Fruit fly (Drosophila melanogaster) whole organism, prepupa: Measurements from ENCODE around the gene CG42240.

ENCODE experiments used
- Blimp-1 ChIP-seq: fragments of 200-800 bp; sonication (Bioruptor generic); optimal IDR thresholded peaks from 3 replicates; lab custom pipeline; 2017; ENCODE audit warnings: missing biosample characterization, missing genetic modification characterization, mild to moderate bottlenecking, moderate library complexity, missing genetic modification reagents
- CG11294 ChIP-seq: fragments of 200-800 bp; sonication (Bioruptor generic); IDR thresholded peaks from 2 replicates; pipeline ENCODE4 v1.3.6; 2022; ENCODE audit warnings: missing biosample characterization, missing genetic modification characterization
- CG11762 ChIP-seq: fragments of 200-800 bp; sonication (Bioruptor generic); optimal IDR thresholded peaks from 3 replicates; lab custom pipeline; 2016; ENCODE audit warnings: missing biosample characterization, missing genetic modification characterization; ENCODE audit not compliant: insufficient read depth
- CG11902 ChIP-seq: fragments of 200-800 bp; sonication (Bioruptor generic); optimal IDR thresholded peaks from 3 replicates; lab custom pipeline; 2016; ENCODE audit warnings: missing biosample characterization, missing genetic modification characterization
- CG15336 ChIP-seq: fragments of 200-800 bp; sonication (Bioruptor generic); IDR thresholded peaks from 2 replicates; pipeline ENCODE4 v1.3.6; 2022; ENCODE audit warnings: missing biosample characterization, missing genetic modification characterization
- CG3032 ChIP-seq: fragments of 200-800 bp; optimal IDR thresholded peaks from 2 replicates; lab custom pipeline; 2019; ENCODE audit warnings: missing biosample characterization, mild to moderate bottlenecking, missing genetic modification characterization, moderate library complexity
- CG31627 ChIP-seq: fragments of 200-800 bp; sonication (Bioruptor generic); optimal IDR thresholded peaks from 3 replicates; lab custom pipeline; 2016; ENCODE audit warnings: missing biosample characterization, missing genetic modification characterization
- CG32006 ChIP-seq: fragments of 200-800 bp; sonication (Bioruptor generic); optimal IDR thresholded peaks from 3 replicates; lab custom pipeline; 2017; ENCODE audit warnings: missing biosample characterization, mild to moderate bottlenecking, missing genetic modification characterization
- CG34406 ChIP-seq: fragments of 200-800 bp; sonication (Bioruptor generic); optimal IDR thresholded peaks from 3 replicates; lab custom pipeline; 2016; ENCODE audit warnings: missing biosample characterization, missing genetic modification characterization
- CG3919 ChIP-seq: fragments of 200-800 bp; sonication (Bioruptor generic); optimal IDR thresholded peaks from 3 replicates; lab custom pipeline; 2016; ENCODE audit warnings: missing biosample characterization, missing genetic modification characterization
- CG6276 ChIP-seq: fragments of 200-800 bp; sonication (Bioruptor generic); optimal IDR thresholded peaks from 2 replicates; lab custom pipeline; 2017; ENCODE audit warnings: missing biosample characterization, mild to moderate bottlenecking, missing genetic modification characterization
- CG6792 ChIP-seq: fragments of 200-800 bp; sonication (Bioruptor generic); optimal IDR thresholded peaks from 3 replicates; lab custom pipeline; 2016; ENCODE audit warnings: missing biosample characterization, missing genetic modification characterization
- CG6808 ChIP-seq: fragments of 200-800 bp; sonication (Bioruptor generic); optimal IDR thresholded peaks from 3 replicates; lab custom pipeline; 2017; ENCODE audit warnings: missing biosample characterization, missing genetic modification characterization, mild to moderate bottlenecking, moderate library complexity, missing genetic modification reagents
- CG6854 ChIP-seq: fragments of 200-800 bp; sonication (Bioruptor generic); optimal IDR thresholded peaks from 2 replicates; lab custom pipeline; 2017; ENCODE audit warnings: missing biosample characterization, mild to moderate bottlenecking, missing genetic modification characterization
- CG7368 ChIP-seq: fragments of 200-800 bp; sonication (Bioruptor generic); optimal IDR thresholded peaks from 3 replicates; lab custom pipeline; 2016; ENCODE audit warnings: missing biosample characterization, missing genetic modification characterization
- CG8119 ChIP-seq: fragments of 200-800 bp; sonication (Bioruptor generic); IDR thresholded peaks from 3 replicates; pipeline ENCODE4 v1.3.6; 2022; ENCODE audit warnings: missing biosample characterization, missing genetic modification characterization
- CG8319 ChIP-seq: fragments of 200-800 bp; sonication (Bioruptor generic); optimal IDR thresholded peaks from 3 replicates; lab custom pipeline; 2016; ENCODE audit warnings: missing biosample characterization, missing genetic modification characterization
- CG8632 ChIP-seq: fragments of 200-800 bp; sonication (Bioruptor generic); optimal IDR thresholded peaks from 3 replicates; lab custom pipeline; 2016; ENCODE audit warnings: missing biosample characterization, missing genetic modification characterization
- CG9139 ChIP-seq: fragments of 200-800 bp; sonication (Bioruptor generic); optimal IDR thresholded peaks from 3 replicates; lab custom pipeline; 2017; ENCODE audit warnings: missing biosample characterization, mild to moderate bottlenecking, missing genetic modification characterization
- Eip75B ChIP-seq: fragments of 200-800 bp; sonication (Bioruptor generic); optimal IDR thresholded peaks from 3 replicates; lab custom pipeline; 2016; ENCODE audit warnings: missing biosample characterization, missing genetic modification characterization
- Eip78C ChIP-seq: fragments of 200-800 bp; sonication (Bioruptor generic); peaks from one replicate; lab custom pipeline; 2016; ENCODE audit warnings: missing biosample characterization, missing genetic modification characterization
- Eip93F ChIP-seq: fragments of 200-800 bp; sonication (Bioruptor generic); optimal IDR thresholded peaks from 2 replicates; lab custom pipeline; 2016; ENCODE audit warnings: missing biosample characterization, mild to moderate bottlenecking, missing genetic modification characterization
- Ets96B ChIP-seq: fragments of 200-800 bp; optimal IDR thresholded peaks from 2 replicates; lab custom pipeline; 2019; ENCODE audit warnings: missing biosample characterization, mild to moderate bottlenecking, missing genetic modification characterization, moderate library complexity
- Gug ChIP-seq: fragments of 200-800 bp; sonication (Bioruptor generic); IDR thresholded peaks from 2 replicates; pipeline ENCODE4 v1.3.6; 2022; ENCODE audit warnings: missing biosample characterization, missing genetic modification characterization
- Hr38 ChIP-seq: sonication (Bioruptor generic); optimal IDR thresholded peaks from 2 replicates; lab custom pipeline; 2016; ENCODE audit warnings: missing biosample characterization, missing genetic modification characterization
- Hr39 ChIP-seq: fragments of 200-800 bp; sonication (Bioruptor generic); optimal IDR thresholded peaks from 2 replicates; lab custom pipeline; 2016; ENCODE audit warnings: missing biosample characterization, missing genetic modification characterization
- Hr4 ChIP-seq: fragments of 200-800 bp; sonication (Bioruptor generic); optimal IDR thresholded peaks from 3 replicates; lab custom pipeline; 2016; ENCODE audit warnings: missing biosample characterization, missing genetic modification characterization
- Lpt ChIP-seq: fragments of 200-800 bp; sonication (Bioruptor generic); optimal IDR thresholded peaks from 3 replicates; lab custom pipeline; 2016; ENCODE audit warnings: missing biosample characterization, missing genetic modification characterization
- Smox ChIP-seq: fragments of 200-800 bp; sonication (Bioruptor generic); optimal IDR thresholded peaks from 3 replicates; lab custom pipeline; 2016; ENCODE audit warnings: missing biosample characterization, missing genetic modification characterization
- Sox102F ChIP-seq: fragments of 200-800 bp; sonication (Bioruptor generic); optimal IDR thresholded peaks from 2 replicates; lab custom pipeline; 2016; ENCODE audit warnings: missing biosample characterization, mild to moderate bottlenecking, missing genetic modification characterization
- Sox14 ChIP-seq: fragments of 200-800 bp; sonication (Bioruptor generic); optimal IDR thresholded peaks from 3 replicates; lab custom pipeline; 2016; ENCODE audit warnings: missing biosample characterization, missing genetic modification characterization
- Sox15 ChIP-seq: fragments of 200-800 bp; sonication (Bioruptor generic); optimal IDR thresholded peaks from 3 replicates; lab custom pipeline; 2016; ENCODE audit warnings: missing biosample characterization, missing genetic modification characterization
- achi ChIP-seq: fragments of 200-800 bp; sonication (Bioruptor generic); optimal IDR thresholded peaks from 3 replicates; lab custom pipeline; 2016; ENCODE audit warnings: missing biosample characterization, missing genetic modification characterization
- acj6 ChIP-seq: fragments of 200-800 bp; sonication (Bioruptor generic); optimal IDR thresholded peaks from 3 replicates; lab custom pipeline; 2016; ENCODE audit warnings: missing biosample characterization, missing genetic modification characterization
- cyc ChIP-seq: fragments of 200-800 bp; sonication (Bioruptor generic); optimal IDR thresholded peaks from 3 replicates; lab custom pipeline; 2016; ENCODE audit warnings: missing biosample characterization, missing genetic modification characterization
- dac ChIP-seq: fragments of 200-800 bp; sonication (Bioruptor generic); optimal IDR thresholded peaks from 2 replicates; lab custom pipeline; 2017; ENCODE audit warnings: missing biosample characterization, mild to moderate bottlenecking, missing genetic modification characterization
- dsx ChIP-seq: fragments of 200-800 bp; optimal IDR thresholded peaks from 3 replicates; lab custom pipeline; 2019; ENCODE audit warnings: missing biosample characterization, mild to moderate bottlenecking, missing genetic modification characterization, moderate library complexity; ENCODE audit not compliant: poor library complexity, severe bottlenecking
- esn ChIP-seq: fragments of 200-800 bp; sonication (Bioruptor generic); optimal IDR thresholded peaks from 2 replicates; lab custom pipeline; 2016; ENCODE audit warnings: missing biosample characterization, mild to moderate bottlenecking, missing genetic modification characterization, moderate library complexity
- fd59A ChIP-seq: fragments of 200-800 bp; sonication (Bioruptor generic); optimal IDR thresholded peaks from 2 replicates; lab custom pipeline; 2017; ENCODE audit warnings: missing biosample characterization, mild to moderate bottlenecking, missing genetic modification characterization, missing genetic modification reagents
- fd85E ChIP-seq: fragments of 200-800 bp; sonication (Bioruptor generic); optimal IDR thresholded peaks from 3 replicates; lab custom pipeline; 2016; ENCODE audit warnings: missing biosample characterization, missing genetic modification characterization
- fkh ChIP-seq: fragments of 200-800 bp; sonication (Bioruptor generic); optimal IDR thresholded peaks from 3 replicates; lab custom pipeline; 2017; ENCODE audit warnings: missing biosample characterization, mild to moderate bottlenecking, missing genetic modification characterization, moderate library complexity
- lz ChIP-seq: fragments of 200-800 bp; sonication (Bioruptor generic); optimal IDR thresholded peaks from 3 replicates; lab custom pipeline; 2016; ENCODE audit warnings: missing biosample characterization, missing genetic modification characterization
- net ChIP-seq: fragments of 200-800 bp; sonication (Bioruptor generic); optimal IDR thresholded peaks from 3 replicates; lab custom pipeline; 2016; ENCODE audit warnings: missing biosample characterization, missing genetic modification characterization
- pdm3 ChIP-seq: fragments of 200-800 bp; sonication (Bioruptor generic); optimal IDR thresholded peaks from 3 replicates; lab custom pipeline; 2016; ENCODE audit warnings: missing biosample characterization, missing genetic modification characterization
- salr ChIP-seq, 2 experiments: fragments of 200-800 bp; sonication (Bioruptor generic); optimal IDR thresholded peaks; 3 replicates each; lab custom pipeline; 2016 to 2018; ENCODE audit warnings: missing biosample characterization in 2 of 2, missing genetic modification characterization in 2 of 2, mild to moderate bottlenecking in 1 of 2
- spab ChIP-seq: fragments of 200-800 bp; sonication (Bioruptor generic); optimal IDR thresholded peaks from 2 replicates; lab custom pipeline; 2017; ENCODE audit warnings: missing biosample characterization, mild to moderate bottlenecking, missing genetic modification characterization, missing genetic modification reagents
- svp ChIP-seq: fragments of 200-800 bp; sonication (Bioruptor generic); peaks from one replicate; lab custom pipeline; 2016; ENCODE audit warnings: missing biosample characterization, missing genetic modification characterization
- topi ChIP-seq: fragments of 200-800 bp; sonication (Bioruptor generic); optimal IDR thresholded peaks from 3 replicates; lab custom pipeline; 2016; ENCODE audit warnings: missing biosample characterization, missing genetic modification characterization
- vri ChIP-seq: fragments of 200-800 bp; sonication (Bioruptor generic); optimal IDR thresholded peaks from 3 replicates; lab custom pipeline; 2016; ENCODE audit warnings: missing biosample characterization, mild to moderate bottlenecking, missing genetic modification characterization

The CG42240 gene

DNA sequence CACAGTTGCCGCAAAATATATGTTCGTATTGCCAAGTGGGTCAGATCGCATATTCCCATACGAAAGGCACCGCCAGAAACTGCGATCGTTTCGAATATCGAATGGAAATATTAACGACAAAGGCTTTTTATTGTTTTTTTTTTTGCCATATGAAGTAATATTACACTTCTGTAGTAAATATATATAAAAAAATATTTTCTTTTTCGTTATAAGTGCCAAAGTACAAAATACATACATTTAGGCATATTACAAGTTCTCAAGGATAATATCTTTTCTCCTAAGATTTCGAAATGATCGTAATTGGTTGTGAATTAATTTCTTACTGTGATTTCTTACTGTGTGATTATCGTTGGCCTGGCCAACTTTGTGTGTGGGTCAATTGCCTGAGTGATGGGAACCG lies 26.4 kb upstream of the CG42240 start (continued):
- TF ChIP-seq CG6792 (GFP tag; lab: Kevin White, UChicago): peak; percentile 30
- no peak for TF ChIP-seq CG31627 (GFP tag; lab: Kevin White, UChicago)
- TF ChIP-seq CG6808 (GFP tag; lab: Kevin White, UChicago): no peak
- no peak for TF ChIP-seq Hr4 (GFP tag; lab: Kevin White, UChicago)
- TF ChIP-seq Eip78C (GFP tag; lab: Kevin White, UChicago): peak; percentile 80
- TF ChIP-seq Sox102F: no peak
- no peak for TF ChIP-seq dsx
- no peak for TF ChIP-seq fd59A
- TF ChIP-seq vri (GFP tag; lab: Kevin White, UChicago): no peak

- TF ChIP-seq Sox15 (no peak), net (GFP tag; lab: Kevin White, UChicago) (peak; percentile 36), CG31627 (GFP tag; lab: Kevin White, UChicago) (peak; percentile 26), CG11902 (GFP tag; lab: Kevin White, UChicago) (peak; percentile 3), CG8119 (GFP tag; lab: Robert Waterston, UW) (no peak), CG15336 (peak; percentile 52; the same call in 1 of the 2 replicates), Hr4 (GFP tag; lab: Kevin White, UChicago) (peak; percentile 20), spab (GFP tag; lab: Kevin White, UChicago) (no peak), CG7368 (GFP tag; lab: Kevin White, UChicago) (no peak), Blimp-1 (GFP tag; lab: Kevin White, UChicago) (no peak), dac (no peak), Hr39 (peak; percentile 53), CG6276 (GFP tag; lab: Kevin White, UChicago) (peak; percentile 9), svp (GFP tag; lab: Kevin White, UChicago) (peak; percentile 70), CG9139 (no peak), salr (GFP tag; optimal IDR thresholded peaks at IDR 0.05; lab: Kevin White, UChicago) (peak in 1 of 2 experiments; percentile 8), Eip93F (no peak), pdm3 (GFP tag; lab: Kevin White, UChicago) (peak; percentile 49), Sox102F (peak; percentile 22), fkh (no peak), CG3919 (GFP tag; lab: Kevin White, UChicago) (peak; percentile 54), Eip75B (GFP tag; lab: Kevin White, UChicago) (peak; percentile 42), CG3032 (tag; lab: Kevin White, UChicago) (no peak), CG11294 (GFP tag; lab: Robert Waterston, UW) (no peak), Hr38 (GFP tag; lab: Kevin White, UChicago) (no peak), fd85E (no peak), esn (peak; percentile 65), CG6808 (GFP tag; lab: Kevin White, UChicago) (no peak), CG6792 (GFP tag; lab: Kevin White, UChicago) (peak; percentile 25), CG34406 (GFP tag; lab: Kevin White, UChicago) (peak; percentile 13), Smox (GFP tag; lab: Kevin White, UChicago) (peak; percentile 41), fd59A (no peak), lz (GFP tag; lab: Kevin White, UChicago) (peak; percentile 25), cyc (GFP tag; lab: Kevin White, UChicago) (peak; percentile 38), Sox14 (peak; percentile 12), Ets96B (tag; lab: Kevin White, UChicago) (no peak), achi (GFP tag; lab: Kevin White, UChicago) (peak; percentile 36), CG8632 (GFP tag; lab: Kevin White, UChicago) (no peak), Lpt (GFP tag; lab: Kevin White, UChicago) (peak; percentile 51), acj6 (GFP tag; lab: Kevin White, UChicago) (peak; percentile 26), CG8319 (GFP tag; lab: Kevin White, UChicago) (no peak), dsx (no peak), vri (GFP tag; lab: Kevin White, UChicago) (peak; percentile 34), CG32006 (GFP tag; lab: Kevin White, UChicago) (peak; percentile 37), CG11762 (GFP tag; lab: Kevin White, UChicago) (no peak), CG6854 (GFP tag; lab: Kevin White, UChicago) (no peak), Gug (GFP tag; lab: Robert Waterston, UW) (no peak), topi (GFP tag; lab: Kevin White, UChicago) (peak; percentile 52)
These were observed 25.3 kb upstream of the CG42240 start for dm6 chrX:6305317-6305716.
